Worm (Caenorhabditis elegans): ENCODE results near the gene rpl-6.

The rpl-6 gene

DNA sequence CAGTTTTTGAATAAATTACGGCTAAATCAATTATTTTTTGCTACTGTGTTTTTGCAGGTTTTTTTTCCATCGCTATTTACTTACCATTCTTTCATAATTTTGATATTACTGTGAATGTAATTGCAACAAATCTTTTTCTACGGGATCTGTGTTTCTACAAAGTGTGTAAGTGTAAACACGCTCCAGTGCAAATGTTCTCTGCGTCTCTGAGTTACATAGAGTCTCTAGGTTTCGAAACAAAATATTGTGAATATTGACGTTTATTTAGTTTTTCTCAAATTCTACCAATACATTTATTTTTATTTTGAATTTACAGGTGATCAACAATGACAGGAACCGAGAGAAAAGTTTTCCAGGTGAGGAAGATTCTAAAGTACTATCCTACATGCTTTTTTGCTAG lies 24.2 kb upstream of the rpl-6 start, which contains the start of gene yju-2 (continued):
- no peak for TF ChIP-seq madf-8 (GFP tag; conservative IDR thresholded peaks at IDR 0.05)
- no peak for TF ChIP-seq zim-3 (tag; optimal IDR thresholded peaks at IDR 0.05)
- peak; percentile 18 for TF ChIP-seq repo-1 (tag; optimal IDR thresholded peaks at IDR 0.05)
- no peak for TF ChIP-seq let-526 (GFP tag; IDR thresholded peaks at IDR 0.05)
- no peak for TF ChIP-seq tlf-1 (GFP tag; optimal IDR thresholded peaks at IDR 0.05)
- peak; percentile 2 for TF ChIP-seq ztf-18 (tag; optimal IDR thresholded peaks at IDR 0.05)
- TF ChIP-seq ztf-25 (GFP tag; IDR thresholded peaks at IDR 0.05): no peak
- no peak for TF ChIP-seq ceh-91 (GFP tag; IDR thresholded peaks at IDR 0.05)
- no peak for TF ChIP-seq mxl-1 (tag; optimal IDR thresholded peaks at IDR 0.05)
- TF ChIP-seq Y67H2A.10 (GFP tag; conservative IDR thresholded peaks at IDR 0.05): no peak
- no peak for TF ChIP-seq ceh-79 (tag; optimal IDR thresholded peaks at IDR 0.05)
- TF ChIP-seq nhr-80 (tag; optimal IDR thresholded peaks at IDR 0.05): peak; percentile 7
- 0 out of 2 replicates have a peak, but pooled peaks have one; percentile 47 for TF ChIP-seq madf-3 (GFP tag; IDR thresholded peaks at IDR 0.05)
- TF ChIP-seq unc-130 (GFP tag; optimal IDR thresholded peaks at IDR 0.05): no peak
- TF ChIP-seq die-1 (tag; optimal IDR thresholded peaks at IDR 0.05): no peak
- peak; percentile 16 for TF ChIP-seq lin-54 (GFP tag; optimal IDR thresholded peaks at IDR 0.05)
- no peak for TF ChIP-seq mes-4 (tag; optimal IDR thresholded peaks at IDR 0.05)
- TF ChIP-seq dox-1 (GFP tag; IDR thresholded peaks at IDR 0.05): no peak
- no peak for TF ChIP-seq nhr-120 (GFP tag; IDR thresholded peaks at IDR 0.05)
- no peak for TF ChIP-seq B0035.1 (tag; optimal IDR thresholded peaks at IDR 0.05)
- TF ChIP-seq ztf-28 (GFP tag; IDR thresholded peaks at IDR 0.05): no peak
- TF ChIP-seq ceh-27 (GFP tag; optimal IDR thresholded peaks at IDR 0.05): no peak
- no peak for TF ChIP-seq ekl-4 (GFP tag; IDR thresholded peaks at IDR 0.05)
- TF ChIP-seq ama-1 (optimal IDR thresholded peaks at IDR 0.05): peak; percentile 16
- peak in 1 of 2 experiments; percentile 38 for TF ChIP-seq ama-1 (GFP tag; optimal IDR thresholded peaks at IDR 0.05)
- peak; percentile 31 for TF ChIP-seq snpc-4 (GFP tag; optimal IDR thresholded peaks at IDR 0.05)
- TF ChIP-seq snpc-4 (tag; optimal IDR thresholded peaks at IDR 0.05): peak in 2 of 4 experiments; percentile 38 to 41
- no peak for TF ChIP-seq pbrm-1 (GFP tag; IDR thresholded peaks at IDR 0.05)
- TF ChIP-seq nfyb-1 (GFP tag; IDR thresholded peaks at IDR 0.05): no peak
- TF ChIP-seq atf-7 (tag; optimal IDR thresholded peaks at IDR 0.05): no peak
- TF ChIP-seq chd-7 (tag; optimal IDR thresholded peaks at IDR 0.05): no peak
- no peak for TF ChIP-seq sptf-2 (GFP tag; optimal IDR thresholded peaks at IDR 0.05)
- no peak for TF ChIP-seq F33H1.4 (GFP tag; IDR thresholded peaks at IDR 0.05)
- TF ChIP-seq T26A5.8 (tag; optimal IDR thresholded peaks at IDR 0.05): no peak
- TF ChIP-seq ccch-3 (GFP tag; optimal IDR thresholded peaks at IDR 0.05): no peak
- TF ChIP-seq bed-2 (GFP tag; IDR thresholded peaks at IDR 0.05): no peak
- TF ChIP-seq Y53G8AR.9 (GFP tag; conservative IDR thresholded peaks at IDR 0.05): no peak
- no peak for TF ChIP-seq aptf-3 (GFP tag; IDR thresholded peaks at IDR 0.05)
- TF ChIP-seq B0261.1 (tag; optimal IDR thresholded peaks at IDR 0.05): no peak
- no peak for TF ChIP-seq egrh-3 (GFP tag; IDR thresholded peaks at IDR 0.05)
- no peak for TF ChIP-seq rpc-1 (optimal IDR thresholded peaks at IDR 0.05)
- no peak for TF ChIP-seq rpc-1 (tag; optimal IDR thresholded peaks at IDR 0.05)
- TF ChIP-seq ztf-22 (GFP tag; optimal IDR thresholded peaks at IDR 0.05): no peak
- no peak for TF ChIP-seq hmg-20 (GFP tag; IDR thresholded peaks at IDR 0.05)
- TF ChIP-seq hsf-1 (GFP tag; IDR thresholded peaks at IDR 0.05): no peak
- TF ChIP-seq madf-10 (tag; optimal IDR thresholded peaks at IDR 0.05): peak; percentile 3
- TF ChIP-seq tbp1 (GFP tag; optimal IDR thresholded peaks at IDR 0.05): peak; percentile 11
- TF ChIP-seq B0019.2 (GFP tag; conservative IDR thresholded peaks at IDR 0.05): no peak
- no peak for TF ChIP-seq athp-1 (tag; optimal IDR thresholded peaks at IDR 0.05)
- no peak for TF ChIP-seq K12H6.12 (tag; optimal IDR thresholded peaks at IDR 0.05)
- no peak for TF ChIP-seq lin-26 (GFP tag; IDR thresholded peaks at IDR 0.05)
- TF ChIP-seq sea-2 (GFP tag; IDR thresholded peaks at IDR 0.05): no peak

All from whole organism, young adult.